Fruit fly (Drosophila melanogaster): ENCODE results near the gene CG43376.

CG43376 gene

DNA sequence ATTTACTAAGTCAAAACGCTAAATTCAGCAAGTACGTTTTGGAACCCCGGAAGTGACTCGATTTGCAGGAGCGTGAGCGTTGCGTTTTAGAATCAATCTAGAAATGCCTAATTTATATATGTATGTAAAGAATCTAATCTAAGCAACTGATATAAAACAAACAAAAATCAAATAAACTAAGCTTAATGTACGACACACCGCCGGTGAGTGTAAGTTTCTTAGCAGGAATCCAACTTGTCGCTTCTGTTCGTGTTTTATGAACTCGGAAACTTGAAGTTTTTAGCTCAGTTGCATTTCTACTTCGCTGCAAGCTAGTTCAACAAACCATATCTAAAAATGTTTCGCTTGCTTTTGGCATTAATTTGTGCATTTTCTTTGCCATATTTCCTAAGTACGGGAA lies at the start of gene CG43376:
TSS of gene CG43376 (plus strand) at position 301 of the 400 bp plus-strand sequence.
- TF ChIP-seq Sin3A (optimal IDR thresholded peaks at IDR 0.05) (no peak), ttk (optimal IDR thresholded peaks at IDR 0.05) (no peak), Myc (optimal IDR thresholded peaks at IDR 0.05) (no peak), insv (optimal IDR thresholded peaks at IDR 0.05) (no peak), psq (optimal IDR thresholded peaks at IDR 0.05) (no peak), h (optimal IDR thresholded peaks at IDR 0.05) (no peak)

DNA sequence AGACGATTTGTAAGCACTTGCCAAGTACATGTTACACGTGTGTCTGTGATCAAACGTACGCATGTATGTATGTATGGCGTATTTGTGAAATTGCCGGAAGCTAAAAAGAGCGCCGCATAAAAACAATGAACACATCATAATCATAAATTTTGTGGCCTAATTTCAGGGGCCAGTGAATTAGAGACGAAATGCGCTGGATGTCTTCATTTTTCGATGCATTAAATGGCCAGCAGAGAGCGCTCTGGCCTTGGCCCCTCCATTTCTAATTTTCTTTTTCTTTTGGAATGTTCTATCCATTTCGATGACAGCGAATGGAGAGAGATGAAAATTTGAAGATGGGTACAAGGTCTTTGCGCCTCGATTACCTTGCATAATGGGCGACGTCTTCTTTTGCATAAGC lies 41.5 kb upstream of the CG43376 start:
- TF ChIP-seq insv (optimal IDR thresholded peaks at IDR 0.05) = no peak

DNA sequence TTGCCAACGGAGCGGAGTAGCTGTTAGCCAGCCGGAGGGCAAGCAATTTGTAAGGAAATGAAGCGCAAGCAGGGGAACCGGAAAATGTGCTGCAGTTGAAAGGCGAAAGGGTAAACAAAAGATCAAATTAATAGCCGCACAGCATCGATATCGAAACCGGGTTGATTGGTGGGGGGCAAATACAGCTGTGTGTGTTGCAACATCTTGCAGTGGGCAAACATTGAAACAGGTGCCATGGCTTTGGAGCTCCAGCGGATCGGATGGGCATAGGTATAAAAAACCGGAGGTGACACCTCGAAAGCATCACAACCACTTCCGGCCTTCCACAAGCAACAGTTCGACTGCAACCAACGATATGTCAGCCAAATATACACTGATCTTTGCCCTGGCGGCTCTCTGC lies 38.0 kb upstream of the CG43376 start, which contains the start of gene nur:
TSS of gene nur (plus strand) at position 301 of the 400 bp plus-strand sequence.
- no peak for TF ChIP-seq insv (optimal IDR thresholded peaks at IDR 0.05)
- TF ChIP-seq psq (optimal IDR thresholded peaks at IDR 0.05) = no peak
- TF ChIP-seq ttk (optimal IDR thresholded peaks at IDR 0.05) = no peak
- TF ChIP-seq Sin3A (optimal IDR thresholded peaks at IDR 0.05) = no peak
- no peak for TF ChIP-seq h (optimal IDR thresholded peaks at IDR 0.05)
- no peak for TF ChIP-seq Myc (optimal IDR thresholded peaks at IDR 0.05)

DNA sequence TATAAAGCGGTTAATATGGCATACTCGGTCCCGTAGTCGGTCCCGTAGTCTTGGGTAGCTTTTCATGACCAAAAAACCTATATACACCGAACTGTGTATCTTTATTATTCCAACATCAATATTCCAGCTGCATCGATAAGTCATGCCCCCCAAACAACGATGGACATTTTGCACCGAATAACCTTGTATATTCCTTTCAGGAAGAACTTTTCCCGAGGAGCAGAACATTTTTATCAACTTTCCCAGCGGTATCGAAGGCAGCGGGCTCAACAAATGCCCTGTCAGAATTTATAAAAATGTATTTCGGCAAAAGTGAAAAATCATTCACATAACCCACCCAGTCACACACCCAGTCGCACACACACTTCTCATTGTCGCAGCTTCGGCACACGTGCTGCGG lies 27.1 kb upstream of the CG43376 start, which contains the start of gene TM9SF4:
TSS of gene TM9SF4 (plus strand) at position 301 of the 400 bp plus-strand sequence.
- TF ChIP-seq psq (optimal IDR thresholded peaks at IDR 0.05) (no peak), Sin3A (optimal IDR thresholded peaks at IDR 0.05) (no peak), h (optimal IDR thresholded peaks at IDR 0.05) (no peak), Myc (optimal IDR thresholded peaks at IDR 0.05) (no peak), insv (optimal IDR thresholded peaks at IDR 0.05) (no peak), ttk (optimal IDR thresholded peaks at IDR 0.05) (no peak)

DNA sequence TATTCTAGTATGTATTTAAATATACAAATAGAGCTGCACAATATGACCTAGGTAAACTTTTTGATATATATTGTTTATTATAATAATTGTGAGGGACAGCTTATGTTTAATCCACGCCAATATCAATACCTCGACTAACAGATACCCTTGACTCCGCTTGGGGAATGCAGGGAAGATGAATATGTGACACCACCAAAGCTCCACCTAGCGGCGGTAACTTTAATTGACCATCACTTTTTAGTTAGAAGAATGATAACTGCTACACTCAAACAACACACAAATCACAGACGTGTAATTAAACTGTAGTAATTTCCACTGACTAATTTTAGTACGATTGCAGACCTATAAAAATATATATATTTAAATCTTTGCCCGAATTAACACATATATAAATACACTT lies 10.7 kb upstream of the CG43376 start:
- TF ChIP-seq Myc (optimal IDR thresholded peaks at IDR 0.05) (no peak), Sin3A (optimal IDR thresholded peaks at IDR 0.05) (no peak), ttk (optimal IDR thresholded peaks at IDR 0.05) (no peak), h (optimal IDR thresholded peaks at IDR 0.05) (no peak), psq (optimal IDR thresholded peaks at IDR 0.05) (no peak), insv (optimal IDR thresholded peaks at IDR 0.05) (no peak)

DNA sequence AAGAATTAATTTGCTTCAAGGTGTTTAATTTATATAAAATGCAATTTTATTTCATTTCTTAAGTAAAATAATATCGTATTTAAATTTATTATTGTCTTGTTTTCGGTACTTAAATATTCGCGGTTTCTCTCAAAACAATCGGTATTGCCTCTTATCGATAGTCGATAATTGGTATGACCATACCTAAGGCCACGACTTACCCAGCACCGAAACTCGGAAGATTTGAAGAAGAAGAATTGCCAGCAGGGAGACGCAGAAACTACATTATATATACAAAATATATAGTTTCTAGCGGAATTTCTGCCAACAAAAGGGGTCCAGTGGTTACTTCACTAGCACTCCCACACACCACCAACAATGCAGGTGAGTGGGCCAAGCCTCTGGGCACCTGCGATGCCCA lies 2.9 kb upstream of the CG43376 start:
- no peak for TF ChIP-seq ttk (optimal IDR thresholded peaks at IDR 0.05)
- no peak for TF ChIP-seq h (optimal IDR thresholded peaks at IDR 0.05)
- no peak for TF ChIP-seq psq (optimal IDR thresholded peaks at IDR 0.05)
- TF ChIP-seq Myc (optimal IDR thresholded peaks at IDR 0.05) = no peak
- TF ChIP-seq Sin3A (optimal IDR thresholded peaks at IDR 0.05) = no peak
- no peak for TF ChIP-seq insv (optimal IDR thresholded peaks at IDR 0.05)

DNA sequence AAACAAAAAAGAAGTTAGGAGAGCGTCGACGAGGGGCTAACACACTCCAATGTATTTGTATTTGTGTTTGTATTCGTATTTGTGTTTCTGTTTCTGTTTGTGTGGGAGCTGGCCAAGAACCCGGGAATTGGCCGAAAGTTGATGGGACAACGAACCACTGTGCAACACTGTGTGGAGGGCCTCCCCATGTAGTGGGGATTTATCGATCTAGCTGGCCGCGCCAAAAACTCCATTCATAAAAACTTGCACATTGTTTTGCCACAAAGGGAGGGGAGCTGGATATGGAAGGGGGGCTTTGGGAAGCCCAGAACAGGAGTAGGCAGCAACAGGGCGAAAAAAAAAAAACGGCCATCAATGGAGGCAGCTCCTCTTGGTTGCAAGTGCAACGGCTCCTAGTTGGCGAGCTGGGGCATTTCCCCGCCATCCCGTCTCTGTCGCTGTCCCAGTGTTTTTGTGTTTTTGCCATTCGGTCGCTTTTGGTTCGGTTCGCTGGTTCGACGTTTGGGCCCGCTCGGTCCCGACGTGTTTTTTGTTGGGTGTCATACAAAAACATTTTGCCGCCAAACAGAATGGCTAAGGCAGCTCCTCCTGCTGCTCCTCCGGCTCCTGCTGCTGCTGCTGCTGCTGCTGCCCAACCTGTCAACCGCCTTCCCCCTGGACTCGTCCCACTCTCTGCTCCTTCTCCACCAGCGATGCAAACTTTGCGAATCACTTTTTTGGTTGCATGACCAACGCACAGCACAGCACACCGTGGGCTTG lies 3.3 kb downstream of the CG43376 start:
- TF ChIP-seq Sin3A (optimal IDR thresholded peaks at IDR 0.05) = no peak
- TF ChIP-seq h (optimal IDR thresholded peaks at IDR 0.05) = no peak
- TF ChIP-seq ttk (optimal IDR thresholded peaks at IDR 0.05) = no peak
- TF ChIP-seq insv (optimal IDR thresholded peaks at IDR 0.05) = no peak
- TF ChIP-seq psq (optimal IDR thresholded peaks at IDR 0.05) = no peak
- no peak for TF ChIP-seq Myc (optimal IDR thresholded peaks at IDR 0.05)

DNA sequence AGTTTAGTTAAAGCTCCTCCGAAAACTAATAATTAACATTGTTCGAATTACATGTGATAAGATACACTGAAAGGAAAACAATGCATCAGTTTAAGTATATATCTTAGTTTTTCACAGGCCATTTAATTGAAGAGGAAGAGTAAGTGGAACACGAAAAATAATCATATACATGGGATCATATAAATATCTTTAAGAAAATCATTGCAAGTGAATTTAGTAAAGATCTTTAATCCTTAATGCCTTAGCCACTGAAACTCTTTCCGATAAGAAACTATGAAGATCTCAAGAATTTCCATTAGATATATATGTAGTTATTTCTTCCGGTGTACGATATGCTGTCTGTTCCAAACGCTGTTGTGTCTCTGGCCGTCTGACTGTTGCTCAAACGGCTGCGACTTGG lies 4.9 kb downstream of the CG43376 start:
- TF ChIP-seq Sin3A (optimal IDR thresholded peaks at IDR 0.05) (no peak), psq (optimal IDR thresholded peaks at IDR 0.05) (no peak), insv (optimal IDR thresholded peaks at IDR 0.05) (no peak), ttk (optimal IDR thresholded peaks at IDR 0.05) (no peak), h (optimal IDR thresholded peaks at IDR 0.05) (no peak)

DNA sequence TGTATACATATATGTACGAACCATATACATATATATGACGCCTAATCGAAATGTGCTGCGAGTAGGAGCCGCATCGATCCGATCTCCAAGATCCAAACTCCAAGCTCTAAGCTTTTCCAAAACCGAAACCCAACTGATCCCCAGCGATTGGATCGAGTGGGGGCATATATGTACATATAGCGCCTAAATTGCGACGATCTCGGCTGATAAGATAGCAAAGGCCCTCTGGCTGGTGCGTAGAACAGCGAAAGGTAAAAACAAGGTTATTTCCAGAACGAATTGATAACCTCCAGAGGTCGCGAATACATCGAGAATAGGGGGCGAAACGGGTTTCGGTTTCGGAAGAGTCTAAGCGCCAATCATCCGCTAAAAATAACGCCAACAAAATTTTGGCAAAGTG lies 5.4 kb downstream of the CG43376 start:
- TF ChIP-seq insv (optimal IDR thresholded peaks at IDR 0.05) = no peak
- no peak for TF ChIP-seq Myc (optimal IDR thresholded peaks at IDR 0.05)
- no peak for TF ChIP-seq Sin3A (optimal IDR thresholded peaks at IDR 0.05)
- no peak for TF ChIP-seq ttk (optimal IDR thresholded peaks at IDR 0.05)
- no peak for TF ChIP-seq h (optimal IDR thresholded peaks at IDR 0.05)
- TF ChIP-seq psq (optimal IDR thresholded peaks at IDR 0.05) = no peak

DNA sequence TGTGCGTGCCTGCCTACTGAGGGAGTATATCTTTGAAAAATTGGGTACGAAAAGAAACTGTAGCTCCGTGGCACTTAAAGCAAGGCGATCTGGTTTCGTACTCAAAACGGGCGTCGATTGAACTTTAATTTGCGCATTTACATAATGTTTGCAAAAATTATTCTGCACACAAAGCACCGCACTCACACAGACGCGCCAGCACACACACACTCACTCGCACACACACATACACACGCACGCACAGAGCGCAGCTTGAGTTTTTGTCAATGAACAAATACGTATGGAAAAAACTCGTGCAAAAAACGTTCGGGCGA lies 6.0 kb downstream of the CG43376 start:
- TF ChIP-seq insv (optimal IDR thresholded peaks at IDR 0.05) (no peak), Myc (optimal IDR thresholded peaks at IDR 0.05) (no peak), Sin3A (optimal IDR thresholded peaks at IDR 0.05) (no peak), psq (optimal IDR thresholded peaks at IDR 0.05) (no peak), h (optimal IDR thresholded peaks at IDR 0.05) (no peak), ttk (optimal IDR thresholded peaks at IDR 0.05) (no peak)

DNA sequence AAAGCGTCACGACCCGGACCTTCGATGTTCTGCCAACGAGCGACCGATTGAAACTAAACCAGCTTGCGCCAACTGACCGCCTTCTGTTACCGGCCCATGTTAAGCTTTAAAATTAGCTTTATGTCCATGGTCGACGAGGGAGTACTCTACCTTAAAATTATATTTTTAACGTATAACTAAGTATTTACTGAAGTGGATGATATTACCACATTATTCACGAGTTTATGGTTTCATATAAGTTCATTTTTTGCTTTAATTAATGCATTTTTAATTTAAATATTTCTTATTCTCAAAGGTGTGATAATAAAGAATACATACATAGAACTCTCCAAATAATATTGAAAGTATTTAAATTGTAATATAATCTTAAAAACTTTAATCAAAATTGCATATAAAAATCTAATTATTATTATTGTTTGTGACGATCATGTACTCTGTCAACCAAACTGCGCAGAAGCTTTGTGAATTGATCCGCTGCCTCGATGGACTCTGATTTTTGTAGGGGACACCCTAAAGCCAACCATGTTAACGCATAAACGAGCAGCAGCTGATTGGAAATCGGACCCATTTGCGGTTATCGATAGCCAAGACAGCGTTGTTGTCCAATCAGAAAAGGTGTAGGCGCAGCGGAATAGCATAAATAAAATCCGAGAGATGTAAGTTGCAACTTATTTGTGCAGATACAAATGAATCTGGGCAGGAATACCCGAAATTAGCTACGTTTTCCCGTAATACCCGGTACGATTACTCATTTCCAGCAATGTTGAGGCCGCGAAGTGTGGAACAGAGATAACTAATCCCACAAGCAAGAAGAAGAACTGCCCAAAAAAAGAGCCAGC lies 6.5 kb downstream of the CG43376 start, which contains the start of the genes CG9008 and p38b:
TSS of gene CG9008 (minus strand) at position 57 of the 839 bp plus-strand sequence.
TSS of gene p38b (plus strand) at position 581 of the 839 bp plus-strand sequence.
- no peak for TF ChIP-seq ttk (optimal IDR thresholded peaks at IDR 0.05)
- TF ChIP-seq Sin3A (optimal IDR thresholded peaks at IDR 0.05) = no peak
- TF ChIP-seq psq (optimal IDR thresholded peaks at IDR 0.05) = no peak
- TF ChIP-seq insv (optimal IDR thresholded peaks at IDR 0.05) = no peak
- no peak for TF ChIP-seq h (optimal IDR thresholded peaks at IDR 0.05)
- no peak for TF ChIP-seq Myc (optimal IDR thresholded peaks at IDR 0.05)

Data from Kc167 (cell line).